Worm (Caenorhabditis elegans): ENCODE data around the gene oac-48.

DNA sequence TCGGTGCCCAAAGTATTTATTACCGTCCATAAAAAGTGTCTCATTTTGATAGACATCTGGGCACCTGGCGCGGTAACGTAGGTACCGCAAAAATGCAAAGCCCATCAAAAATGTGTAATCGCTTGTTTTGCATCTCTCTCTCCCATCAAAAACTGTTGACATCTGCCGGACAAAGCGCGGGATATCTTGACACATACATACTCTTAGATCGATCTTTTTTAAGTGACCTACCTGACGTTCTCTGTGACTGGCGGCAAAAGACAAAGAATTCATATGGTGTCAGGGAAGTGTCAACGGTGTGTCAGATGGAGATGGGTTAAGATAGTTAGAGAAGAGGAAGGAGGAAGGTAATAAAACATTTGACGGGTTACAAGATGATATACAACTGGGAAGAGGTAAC, 45.3 kb downstream of the oac-48 start:
- TF ChIP-seq dao-5 (tag; optimal IDR thresholded peaks at IDR 0.05) (no peak), him-1 (tag; optimal IDR thresholded peaks at IDR 0.05) (no peak)

Measured in whole organism, L4/young adult.